Fruit fly (Drosophila melanogaster) whole organism, larva: Measurements from ENCODE around the gene Cyp313b1.

Source experiments
- noc ChIP-seq: fragments of 200-800 bp; sonication (Bioruptor generic); optimal IDR thresholded peaks from 3 replicates; lab custom pipeline; 2019; ENCODE audit warnings: missing biosample characterization, mild to moderate bottlenecking, missing genetic modification characterization, moderate library complexity

Gene Cyp313b1

dm6 chr3R:8645580-8646220, at the start of gene Cyp313b1:
Cyp313b1 (minus strand) TSS chr3R:8645650.
- TF ChIP-seq noc = no peak

- no peak for TF ChIP-seq noc
Measured at dm6 chr3R:8694110-8694826, 48.8 kb upstream of the Cyp313b1 start.

dm6 chr3R:8686446-8686845, 41.0 kb upstream of the Cyp313b1 start:
- no peak for TF ChIP-seq noc

- TF ChIP-seq noc = no peak
Measured at dm6 chr3R:8684328-8685177, 39.1 kb upstream of the Cyp313b1 start, which contains the start of gene CG44227. CG44227 (minus strand) TSS chr3R:8685176.

- TF ChIP-seq noc = no peak
Measured at dm6 chr3R:8683280-8683679, 37.8 kb upstream of the Cyp313b1 start.

- TF ChIP-seq noc = no peak
Measured at dm6 chr3R:8680611-8681010, 35.2 kb upstream of the Cyp313b1 start.

- TF ChIP-seq noc = no peak
Measured at dm6 chr3R:8679934-8680333, 34.5 kb upstream of the Cyp313b1 start, which contains the start of gene CG33325. CG33325 (minus strand) TSS chr3R:8680034.

dm6 chr3R:8676560-8677000, 31.1 kb upstream of the Cyp313b1 start, which contains the start of the genes Unc50, CG11755 and CG8043:
Unc50 (minus strand) TSS chr3R:8676613.
CG11755 (plus strand) TSS chr3R:8676915.
CG8043 (plus strand) TSS chr3R:8676915.
- peak; percentile 84 for TF ChIP-seq noc

dm6 chr3R:8673803-8674234, 28.4 kb upstream of the Cyp313b1 start, which contains the start of gene mRpL19:
mRpL19 (plus strand) TSS chr3R:8674109.
- peak; percentile 55 for TF ChIP-seq noc

- TF ChIP-seq noc = peak; percentile 56
Measured at dm6 chr3R:8670529-8671491, 25.4 kb upstream of the Cyp313b1 start, which contains the start of gene p. p (minus strand) TSS chr3R:8670684.

dm6 chr3R:8669900-8670528, 24.6 kb upstream of the Cyp313b1 start:
- no peak for TF ChIP-seq noc

- peak; percentile 98 for TF ChIP-seq noc
Measured at dm6 chr3R:8669029-8669707, 23.7 kb upstream of the Cyp313b1 start.

dm6 chr3R:8668024-8668856, 22.8 kb upstream of the Cyp313b1 start:
- peak; percentile 15 for TF ChIP-seq noc
